Fruit fly (Drosophila melanogaster): ENCODE results near the gene Eip78C.
A peak's percentile ranks its signal among the peaks of the same experiment; 100 is the strongest.

Gene Eip78C

DNA sequence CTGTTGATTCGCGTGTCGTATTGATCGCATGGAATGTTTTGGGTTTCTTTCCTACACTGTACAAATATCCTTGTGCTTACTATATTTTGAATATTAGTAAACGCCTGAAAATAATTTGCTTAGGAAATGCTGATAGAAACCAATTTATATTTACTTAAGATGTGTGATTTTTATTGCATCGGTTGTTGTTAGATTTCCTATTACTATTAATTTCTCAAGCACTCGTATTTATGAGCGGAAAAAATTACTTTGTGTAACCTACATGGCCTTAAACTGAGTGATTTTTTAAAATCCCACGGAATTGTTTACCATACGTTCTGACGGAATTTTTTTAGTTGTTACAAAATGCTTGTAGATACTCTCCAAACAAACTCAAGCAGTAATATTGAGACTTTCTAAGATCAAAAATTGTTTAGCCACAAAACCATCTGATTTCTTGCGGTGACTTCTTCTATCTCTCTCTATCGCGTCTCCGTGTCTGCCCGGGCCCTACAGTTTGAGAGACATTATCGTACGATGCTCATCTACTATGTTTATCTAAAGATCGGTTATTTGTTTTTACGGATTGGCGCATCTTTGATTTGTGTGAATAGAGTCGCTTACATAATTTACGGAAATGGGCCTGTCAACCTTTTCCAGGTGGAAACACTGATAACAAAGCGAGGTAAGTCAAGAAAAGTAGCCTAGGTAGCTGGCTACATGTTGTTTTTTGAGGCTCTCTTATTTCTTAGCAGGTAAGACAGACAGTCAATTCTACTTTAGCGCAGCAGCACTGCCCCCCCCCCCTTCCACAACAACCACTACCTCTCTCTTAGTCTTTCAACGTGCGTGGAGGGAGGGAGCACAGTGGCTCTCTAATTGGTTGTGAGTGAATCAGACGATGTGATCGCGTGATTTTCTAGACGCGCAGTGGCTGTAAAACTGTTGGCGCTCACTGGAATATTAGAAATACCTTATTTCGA is 50.2 kb downstream of the Eip78C start (continued):
- TF ChIP-seq corto (GFP tag; optimal IDR thresholded peaks at IDR 0.05) (no peak), CG7963 (GFP tag; IDR thresholded peaks at IDR 0.05; ENCODE audit: partially characterized antibody) (no peak), pan (optimal IDR thresholded peaks at IDR 0.05) (no peak), pan (GFP tag; optimal IDR thresholded peaks at IDR 0.05 in 1 of 2, IDR thresholded peaks at IDR 0.05 in 1 of 2) (peak in 1 of 2 experiments; percentile 4), CG1529 (GFP tag; optimal IDR thresholded peaks at IDR 0.05) (peak; percentile 52), ttk (GFP tag; IDR thresholded peaks at IDR 0.05) (0 out of 2 replicates have a peak, but pooled peaks have one; percentile 11), CG6272 (GFP tag; IDR thresholded peaks at IDR 0.05) (0 out of 2 replicates have a peak, but pooled peaks have one; percentile 14), CG13296 (GFP tag; optimal IDR thresholded peaks at IDR 0.05) (peak; percentile 24), Rx (GFP tag; IDR thresholded peaks at IDR 0.05) (no peak), Jarid2 (GFP tag; optimal IDR thresholded peaks at IDR 0.05) (peak; percentile 4), CG4617 (GFP tag; optimal IDR thresholded peaks at IDR 0.05; ENCODE audit: borderline replicate concordance) (no peak), al (GFP tag; IDR thresholded peaks at IDR 0.05) (peak; percentile 19; the same call in 1 of the 2 replicates), MBD-R2 (GFP tag; IDR thresholded peaks at IDR 0.05) (no peak), CG34376 (GFP tag; optimal IDR thresholded peaks at IDR 0.05) (peak; percentile 17), Aef1 (GFP tag; IDR thresholded peaks at IDR 0.05) (no peak), CG32532 (GFP tag; IDR thresholded peaks at IDR 0.05) (peak; percentile 41; the same call in 1 of the 2 replicates), CG3163 (GFP tag; optimal IDR thresholded peaks at IDR 0.05) (peak; percentile 87), tap (tag; optimal IDR thresholded peaks at IDR 0.05) (no peak), CG9609 (GFP tag; optimal IDR thresholded peaks at IDR 0.05) (peak; percentile 40), CG17612 (GFP tag; IDR thresholded peaks at IDR 0.05) (no peak), inv (GFP tag; IDR thresholded peaks at IDR 0.05; ENCODE audit: partially characterized antibody) (no peak), mirr (GFP tag; optimal IDR thresholded peaks at IDR 0.05) (peak; percentile 18), Camta (GFP tag; optimal IDR thresholded peaks at IDR 0.05) (peak; percentile 54), CG8359 (GFP tag; optimal IDR thresholded peaks at IDR 0.05; ENCODE audit: borderline replicate concordance) (peak; percentile 29), tin (GFP tag; optimal IDR thresholded peaks at IDR 0.05) (peak; percentile 32), CG30020 (tag; optimal IDR thresholded peaks at IDR 0.05) (peak; percentile 21), Ssrp (tag; optimal IDR thresholded peaks at IDR 0.05) (peak; percentile 68), luna (GFP tag; optimal IDR thresholded peaks at IDR 0.05) (no peak), nom (GFP tag; optimal IDR thresholded peaks at IDR 0.05) (no peak), otp (GFP tag; IDR thresholded peaks at IDR 0.05) (0 out of 3 replicates have a peak, but pooled peaks have one; percentile 28), Dip3 (GFP tag; optimal IDR thresholded peaks at IDR 0.05) (peak; percentile 14), CG8478 (optimal IDR thresholded peaks at IDR 0.05) (no peak), CG6683 (GFP tag; optimal IDR thresholded peaks at IDR 0.05) (no peak), MESR4 (GFP tag; optimal IDR thresholded peaks at IDR 0.05) (no peak), HmgZ (tag; optimal IDR thresholded peaks at IDR 0.05) (no peak), Atf3 (GFP tag; optimal IDR thresholded peaks at IDR 0.05) (no peak), CG10565 (GFP tag; optimal IDR thresholded peaks at IDR 0.05) (no peak), ftz-f1 (GFP tag; optimal IDR thresholded peaks at IDR 0.05) (no peak), CG2202 (tag; optimal IDR thresholded peaks at IDR 0.05) (no peak), gt (GFP tag; IDR thresholded peaks at IDR 0.05) (no peak), Xrp1 (GFP tag; IDR thresholded peaks at IDR 0.05) (peak; percentile 41), chm (GFP tag; IDR thresholded peaks at IDR 0.05) (peak; percentile 19; the same call in 1 of the 2 replicates), prd (optimal IDR thresholded peaks at IDR 0.05) (no peak), prd (GFP tag; IDR thresholded peaks at IDR 0.05) (peak; percentile 66), cato (GFP tag; optimal IDR thresholded peaks at IDR 0.05; ENCODE audit: borderline replicate concordance) (peak; percentile 31), Mad (GFP tag; optimal IDR thresholded peaks at IDR 0.05) (no peak), CG7372 (GFP tag; IDR thresholded peaks at IDR 0.05) (0 out of 2 replicates have a peak, but pooled peaks have one; percentile 15), CG33213 (GFP tag; optimal IDR thresholded peaks at IDR 0.05) (peak; percentile 44), gfzf (GFP tag; optimal IDR thresholded peaks at IDR 0.05) (no peak)

Measured in whole organism, embryonic.